Worm (Caenorhabditis elegans): ENCODE data around the gene C33H5.16.

DNA sequence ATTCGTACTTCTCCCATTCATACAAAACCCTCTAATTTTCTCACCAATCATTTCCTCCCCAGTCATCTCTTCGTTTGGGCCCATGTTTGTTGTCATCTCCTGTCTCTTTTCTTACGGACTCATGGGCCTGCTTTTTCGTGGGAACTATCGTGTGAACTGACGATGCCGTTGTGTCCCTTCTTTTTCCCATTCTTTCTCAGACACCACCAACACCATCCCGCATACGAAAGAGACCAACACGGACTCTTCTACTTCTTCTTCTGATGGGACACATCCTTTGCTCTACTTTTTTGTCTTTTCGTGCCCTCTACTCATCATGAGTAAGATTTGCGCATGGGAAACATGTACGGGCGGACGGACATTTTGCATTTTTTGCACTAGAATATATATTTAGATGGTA is 47.2 kb upstream of the C33H5.16 start:
- TF ChIP-seq nhr-111 (GFP tag; optimal IDR thresholded peaks at IDR 0.05) (no peak), lin-38 (GFP tag; IDR thresholded peaks at IDR 0.05) (no peak), mdl-1 (tag; optimal IDR thresholded peaks at IDR 0.05) (no peak), cey-2 (tag; optimal IDR thresholded peaks at IDR 0.05; ENCODE audit: borderline replicate concordance, insufficient read depth) (no peak), pha-4 (GFP tag; IDR thresholded peaks at IDR 0.05) (no peak), pha-4 (tag; optimal IDR thresholded peaks at IDR 0.05) (no peak), fos-1 (tag; optimal IDR thresholded peaks at IDR 0.05) (no peak), mep-1 (tag; optimal IDR thresholded peaks at IDR 0.05) (no peak), set-16 (GFP tag; IDR thresholded peaks at IDR 0.05) (no peak), spr-3 (GFP tag; optimal IDR thresholded peaks at IDR 0.05) (no peak)
